Worm (Caenorhabditis elegans) whole organism, L2 larva: ENCODE measurements around the gene K03B8.14.
A peak's percentile ranks its signal among the peaks of the same experiment; 100 is the strongest.

Experiments used
- mdl-1 ChIP-seq, 2 experiments: fragments of 150-350 bp in 1 of 2; sonication (generic microtip) in 1 of 2; optimal IDR thresholded peaks; 2 replicates each; lab custom pipeline; 2017; ENCODE audit warnings: missing biosample characterization in 2 of 2, missing genetic modification characterization in 2 of 2
- unc-62 ChIP-seq: fragments of 150-350 bp; optimal IDR thresholded peaks from 2 replicates; lab custom pipeline; 2014; ENCODE audit warnings: missing biosample characterization, missing genetic modification reagents, missing genetic modification characterization
- zag-1 ChIP-seq: fragments of 150-350 bp; optimal IDR thresholded peaks from 2 replicates; lab custom pipeline; 2014; ENCODE audit warnings: missing biosample characterization, missing genetic modification characterization

ce11 chrV:11341130-11341675, 49.1 kb upstream of the K03B8.14 start:
- TF ChIP-seq zag-1 (tag; lab: Kevin White, UChicago) (peak; percentile 26), unc-62 (GFP tag; lab: Kevin White, UChicago) (no peak), mdl-1 (tag; optimal IDR thresholded peaks at IDR 0.05; lab: Kevin White, UChicago) (no peak)
